Fruit fly (Drosophila melanogaster) whole organism, wandering third instar larva: ENCODE results near the gene CG1387.

Source experiments
- Dfd ChIP-seq: fragments of >200 bp; optimal IDR thresholded peaks from 2 replicates; lab custom pipeline; 2017; ENCODE audit warnings: missing biosample characterization, missing genetic modification characterization
- Hr78 ChIP-seq: fragments of >200 bp; optimal IDR thresholded peaks from 2 replicates; lab custom pipeline; 2017; ENCODE audit warnings: missing biosample characterization, missing genetic modification characterization
- Jra ChIP-seq: sonication (Bioruptor generic); optimal IDR thresholded peaks from 2 replicates; lab custom pipeline; 2016; ENCODE audit warnings: missing biosample characterization, missing genetic modification characterization
- Rel ChIP-seq, 2 experiments: fragments of 200-800 bp; sonication (Bioruptor generic) in 1 of 2; optimal IDR thresholded peaks; 2 replicates in 1 of 2; 3 replicates in 1 of 2; lab custom pipeline; 2016 to 2019; ENCODE audit warnings: mild to moderate bottlenecking in 2 of 2, missing biosample characterization in 2 of 2, missing genetic modification characterization in 2 of 2, moderate library complexity in 1 of 2
- brk ChIP-seq: fragments of 200-800 bp; sonication (Bioruptor generic); optimal IDR thresholded peaks from 2 replicates; lab custom pipeline; 2016; ENCODE audit warnings: missing biosample characterization, mild to moderate bottlenecking, missing genetic modification characterization
- fru ChIP-seq: fragments of 200-800 bp; sonication (Bioruptor generic); optimal IDR thresholded peaks from 3 replicates; lab custom pipeline; 2016; ENCODE audit warnings: missing biosample characterization, mild to moderate bottlenecking, missing genetic modification characterization
- pan ChIP-seq: fragments of >200 bp; optimal IDR thresholded peaks from 2 replicates; lab custom pipeline; 2017
- psq ChIP-seq: fragments of 200-800 bp; sonication (Bioruptor generic); optimal IDR thresholded peaks from 3 replicates; lab custom pipeline; 2017; ENCODE audit warnings: missing biosample characterization, mild to moderate bottlenecking, missing genetic modification characterization, moderate library complexity

DNA sequence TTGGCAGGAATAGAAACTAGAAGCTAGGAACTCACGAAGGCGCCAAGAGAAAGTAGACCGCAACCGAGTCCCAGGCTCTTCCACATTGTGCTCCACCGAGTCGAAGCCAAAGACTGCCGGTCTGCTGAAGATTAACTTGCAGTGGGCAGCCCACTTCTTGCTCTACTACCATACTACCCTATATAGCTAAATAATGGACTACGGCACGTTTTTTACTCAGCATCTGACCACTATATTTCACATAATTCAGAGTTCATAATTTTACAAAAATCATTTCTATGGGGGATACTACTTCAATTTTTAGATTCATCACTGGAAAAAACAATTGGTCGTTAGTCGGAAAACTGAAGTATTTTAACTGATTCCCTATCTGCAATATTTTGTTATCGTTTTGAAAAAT is 48.1 kb downstream of the CG1387 start, which contains the start of gene CG32712:
- TF ChIP-seq fru (GFP tag; lab: Kevin White, UChicago) (no peak), Rel (GFP tag; optimal IDR thresholded peaks at IDR 0.05; lab: Kevin White, UChicago) (no peak), Rel (tag; optimal IDR thresholded peaks at IDR 0.05; lab: Kevin White, UChicago) (no peak), Hr78 (GFP tag; lab: Kevin White, UChicago) (no peak), brk (GFP tag; lab: Kevin White, UChicago) (no peak), Jra (GFP tag; lab: Kevin White, UChicago) (no peak), Dfd (GFP tag; lab: Kevin White, UChicago) (no peak), pan (lab: Kevin White, UChicago) (no peak), psq (GFP tag; lab: Kevin White, UChicago) (no peak)
